1 fruit fly cellular context compared by ENCODE assay signal in genomic region chr2L:16684908-16685611, dm6.
TF ChIP-seq lines count a peak whose summit lies in the region.

No protein-coding gene starts in this region.

TF ChIP-seq in whole organism, embryonic, 481 proteins besides CTCF, POLR2A, EP300 and RAD21 (continued from another document):
- TF ChIP-seq dmrt11E (tag; optimal IDR thresholded peaks at IDR 0.05; lab: Kevin White, UChicago) (peak; percentile 6), h (optimal IDR thresholded peaks at IDR 0.05; lab: Kevin White, UChicago) (no peak), CG31365 (tag; optimal IDR thresholded peaks at IDR 0.05; lab: Kevin White, UChicago) (no peak), mam (GFP tag; optimal IDR thresholded peaks at IDR 0.05; lab: Kevin White, UChicago) (no peak), CG1603 (tag; optimal IDR thresholded peaks at IDR 0.05; lab: Kevin White, UChicago) (no peak), twi (tag; optimal IDR thresholded peaks at IDR 0.05; lab: Kevin White, UChicago) (peak; percentile 15), CG8944 (GFP tag; optimal IDR thresholded peaks at IDR 0.05; lab: Kevin White, UChicago) (no peak), CG18619 (GFP tag; optimal IDR thresholded peaks at IDR 0.05; lab: Kevin White, UChicago) (peak; percentile 60), nmo (GFP tag; optimal IDR thresholded peaks at IDR 0.05; lab: Kevin White, UChicago) (peak; percentile 75), Rx (GFP tag; IDR thresholded peaks at IDR 0.05; lab: Robert Waterston, UW) (no peak), hb (GFP tag; IDR thresholded peaks at IDR 0.05; lab: Robert Waterston, UW; ENCODE audit: partially characterized antibody) (no peak), gcm2 (GFP tag; optimal IDR thresholded peaks at IDR 0.05; lab: Kevin White, UChicago) (no peak), zen2 (GFP tag; IDR thresholded peaks at IDR 0.05; lab: Robert Waterston, UW; ENCODE audit: partially characterized antibody) (no peak), NfI (GFP tag; optimal IDR thresholded peaks at IDR 0.05; lab: Kevin White, UChicago) (peak; percentile 22), gsb-n (tag; optimal IDR thresholded peaks at IDR 0.05; lab: Kevin White, UChicago) (peak; percentile 49), sqz (GFP tag; optimal IDR thresholded peaks at IDR 0.05; lab: Kevin White, UChicago) (no peak), Hmx (GFP tag; optimal IDR thresholded peaks at IDR 0.05; lab: Kevin White, UChicago) (no peak), eve (GFP tag; optimal IDR thresholded peaks at IDR 0.05; lab: Kevin White, UChicago) (peak in 1 of 2 experiments; percentile 71), gce (GFP tag; IDR thresholded peaks at IDR 0.05; lab: Robert Waterston, UW) (no peak), CG10431 (GFP tag; optimal IDR thresholded peaks at IDR 0.05; lab: Kevin White, UChicago) (no peak), Nf-YA (GFP tag; IDR thresholded peaks at IDR 0.05; lab: Robert Waterston, UW) (no peak), Optix (GFP tag; IDR thresholded peaks at IDR 0.05; lab: Robert Waterston, UW) (no peak), ken (GFP tag; IDR thresholded peaks at IDR 0.05; lab: Robert Waterston, UW) (no peak), PHDP (tag; optimal IDR thresholded peaks at IDR 0.05; lab: Kevin White, UChicago) (peak; percentile 80), fu2 (GFP tag; optimal IDR thresholded peaks at IDR 0.05; lab: Kevin White, UChicago) (no peak), sima (GFP tag; optimal IDR thresholded peaks at IDR 0.05; lab: Kevin White, UChicago) (no peak), tgo (GFP tag; IDR thresholded peaks at IDR 0.05; lab: Robert Waterston, UW) (no peak), CG3847 (GFP tag; IDR thresholded peaks at IDR 0.05; lab: Robert Waterston, UW) (no peak), lov (optimal IDR thresholded peaks at IDR 0.05; lab: Kevin White, UChicago) (no peak), lov (GFP tag; IDR thresholded peaks at IDR 0.05; lab: Robert Waterston, UW) (no peak), CG3281 (GFP tag; optimal IDR thresholded peaks at IDR 0.05; lab: Kevin White, UChicago) (peak; percentile 65), ttk (GFP tag; IDR thresholded peaks at IDR 0.05; lab: Robert Waterston, UW) (no peak), CG31441 (GFP tag; IDR thresholded peaks at IDR 0.05; lab: Robert Waterston, UW) (peak; percentile 66), insv (GFP tag; optimal IDR thresholded peaks at IDR 0.05; lab: Kevin White, UChicago) (no peak), CG8478 (optimal IDR thresholded peaks at IDR 0.05; lab: Kevin White, UChicago) (no peak), Rfx (GFP tag; IDR thresholded peaks at IDR 0.05; lab: Robert Waterston, UW) (no peak; the same call in 1 of the 2 replicates), CG7372 (GFP tag; IDR thresholded peaks at IDR 0.05; lab: Robert Waterston, UW) (0 out of 2 replicates have a peak, but pooled peaks have one; percentile 18), Sry-δ (GFP tag; optimal IDR thresholded peaks at IDR 0.05; lab: Kevin White, UChicago) (no peak), CG32532 (GFP tag; IDR thresholded peaks at IDR 0.05; lab: Robert Waterston, UW) (no peak), CG8388 (GFP tag; optimal IDR thresholded peaks at IDR 0.05; lab: Kevin White, UChicago) (peak; percentile 40), CG12659 (GFP tag; optimal IDR thresholded peaks at IDR 0.05; lab: Kevin White, UChicago) (peak; percentile 59), cato (GFP tag; optimal IDR thresholded peaks at IDR 0.05; lab: Kevin White, UChicago; ENCODE audit: borderline replicate concordance) (no peak), gsb (GFP tag; IDR thresholded peaks at IDR 0.05; lab: Robert Waterston, UW) (no peak), wek (GFP tag; optimal IDR thresholded peaks at IDR 0.05; lab: Kevin White, UChicago) (no peak), Xrp1 (GFP tag; IDR thresholded peaks at IDR 0.05; lab: Robert Waterston, UW) (no peak), abd-A (tag; optimal IDR thresholded peaks at IDR 0.05; lab: Kevin White, UChicago) (peak; percentile 83), nom (GFP tag; optimal IDR thresholded peaks at IDR 0.05; lab: Kevin White, UChicago) (peak; percentile 36), CG33557 (GFP tag; optimal IDR thresholded peaks at IDR 0.05; lab: Kevin White, UChicago) (no peak), CG17359 (tag; optimal IDR thresholded peaks at IDR 0.05; lab: Kevin White, UChicago) (peak; percentile 33), CG14965 (GFP tag; optimal IDR thresholded peaks at IDR 0.05; lab: Kevin White, UChicago; ENCODE audit: borderline replicate concordance) (no peak), Myb (GFP tag; optimal IDR thresholded peaks at IDR 0.05; lab: Kevin White, UChicago) (no peak), CG9817 (tag; optimal IDR thresholded peaks at IDR 0.05; lab: Kevin White, UChicago) (peak; percentile 40), ara (GFP tag; IDR thresholded peaks at IDR 0.05; lab: Robert Waterston, UW) (no peak), CG13894 (tag; optimal IDR thresholded peaks at IDR 0.05; lab: Kevin White, UChicago) (peak; percentile 14), BEAF-32 (GFP tag; optimal IDR thresholded peaks at IDR 0.05; lab: Kevin White, UChicago) (no peak), CG3838 (GFP tag; optimal IDR thresholded peaks at IDR 0.05; lab: Kevin White, UChicago) (no peak), wdn (GFP tag; IDR thresholded peaks at IDR 0.05; lab: Robert Waterston, UW) (no peak), CHES-1-like (GFP tag; optimal IDR thresholded peaks at IDR 0.05; lab: Kevin White, UChicago) (no peak), Chrac-16 (GFP tag; optimal IDR thresholded peaks at IDR 0.05; lab: Kevin White, UChicago) (no peak), unpg (GFP tag; optimal IDR thresholded peaks at IDR 0.05; lab: Kevin White, UChicago) (peak; percentile 63), dysf (GFP tag; IDR thresholded peaks at IDR 0.05; lab: Robert Waterston, UW) (peak; percentile 50; the same call in 2 of the 3 replicates), sug (tag; optimal IDR thresholded peaks at IDR 0.05; lab: Kevin White, UChicago) (peak; percentile 62), fd3F (GFP tag; optimal IDR thresholded peaks at IDR 0.05; lab: Kevin White, UChicago) (peak; percentile 56), CG13775 (GFP tag; optimal IDR thresholded peaks at IDR 0.05; lab: Kevin White, UChicago) (peak; percentile 23), disco-r (GFP tag; optimal IDR thresholded peaks at IDR 0.05; lab: Kevin White, UChicago) (no peak), CG7556 (GFP tag; optimal IDR thresholded peaks at IDR 0.05; lab: Kevin White, UChicago) (peak; percentile 80), CG10366 (GFP tag; IDR thresholded peaks at IDR 0.05; lab: Robert Waterston, UW) (no peak), Mes4 (GFP tag; optimal IDR thresholded peaks at IDR 0.05; lab: Kevin White, UChicago) (no peak), CG10274 (GFP tag; optimal IDR thresholded peaks at IDR 0.05; lab: Kevin White, UChicago) (no peak), Kr (GFP tag; optimal IDR thresholded peaks at IDR 0.05; lab: Kevin White, UChicago) (no peak), CG4617 (GFP tag; optimal IDR thresholded peaks at IDR 0.05; lab: Kevin White, UChicago; ENCODE audit: borderline replicate concordance) (no peak), CG15073 (GFP tag; optimal IDR thresholded peaks at IDR 0.05; lab: Kevin White, UChicago) (no peak), stc (GFP tag; IDR thresholded peaks at IDR 0.05; lab: Robert Waterston, UW) (no peak), Pdp1 (GFP tag; optimal IDR thresholded peaks at IDR 0.05; lab: Kevin White, UChicago) (no peak), unc-4 (GFP tag; IDR thresholded peaks at IDR 0.05; lab: Robert Waterston, UW; ENCODE audit: partially characterized antibody) (no peak), Mrtf (GFP tag; IDR thresholded peaks at IDR 0.05; lab: Robert Waterston, UW) (no peak), dan (GFP tag; IDR thresholded peaks at IDR 0.05; lab: Robert Waterston, UW) (no peak), bcd (GFP tag; optimal IDR thresholded peaks at IDR 0.05; lab: Kevin White, UChicago) (peak; percentile 52), vnd (GFP tag; IDR thresholded peaks at IDR 0.05; lab: Robert Waterston, UW; ENCODE audit: partially characterized antibody) (no peak), Gsc (GFP tag; IDR thresholded peaks at IDR 0.05; lab: Robert Waterston, UW) (no peak), scrt (GFP tag; optimal IDR thresholded peaks at IDR 0.05; lab: Kevin White, UChicago) (peak; percentile 15), tna (GFP tag; IDR thresholded peaks at IDR 0.05; lab: Robert Waterston, UW; ENCODE audit: partially characterized antibody) (no peak), knrl (GFP tag; IDR thresholded peaks at IDR 0.05; lab: Robert Waterston, UW; ENCODE audit: partially characterized antibody) (no peak), CG10959 (GFP tag; IDR thresholded peaks at IDR 0.05; lab: Robert Waterston, UW) (no peak), CG7271 (tag; optimal IDR thresholded peaks at IDR 0.05; lab: Kevin White, UChicago) (no peak), CG2199 (GFP tag; IDR thresholded peaks at IDR 0.05; lab: Robert Waterston, UW) (peak; percentile 66; the same call in 2 of the 3 replicates), CG9437 (GFP tag; optimal IDR thresholded peaks at IDR 0.05; lab: Kevin White, UChicago) (peak; percentile 43), Spps (tag; optimal IDR thresholded peaks at IDR 0.05; lab: Kevin White, UChicago) (no peak), Ptx1 (GFP tag; IDR thresholded peaks at IDR 0.05; lab: Robert Waterston, UW) (peak; percentile 22; the same call in 1 of the 2 replicates), Hr78 (GFP tag; optimal IDR thresholded peaks at IDR 0.05; lab: Kevin White, UChicago) (peak in 1 of 2 experiments; percentile 42), CG7786 (GFP tag; optimal IDR thresholded peaks at IDR 0.05; lab: Kevin White, UChicago) (no peak), CG43689 (GFP tag; IDR thresholded peaks at IDR 0.05; lab: Robert Waterston, UW) (no peak), trh (GFP tag; optimal IDR thresholded peaks at IDR 0.05; lab: Kevin White, UChicago) (peak; percentile 20), yki (optimal IDR thresholded peaks at IDR 0.05; lab: Kevin White, UChicago) (peak; percentile 16), CG7928 (GFP tag; optimal IDR thresholded peaks at IDR 0.05; lab: Kevin White, UChicago) (no peak), tup (GFP tag; optimal IDR thresholded peaks at IDR 0.05; lab: Kevin White, UChicago) (no peak), ase (GFP tag; IDR thresholded peaks at IDR 0.05; lab: Robert Waterston, UW) (no peak), zen (tag; optimal IDR thresholded peaks at IDR 0.05; lab: Kevin White, UChicago) (peak; percentile 1), CG5180 (GFP tag; optimal IDR thresholded peaks at IDR 0.05; lab: Kevin White, UChicago) (peak; percentile 56), CG8765 (GFP tag; IDR thresholded peaks at IDR 0.05; lab: Robert Waterston, UW) (no peak), CG10209 (GFP tag; optimal IDR thresholded peaks at IDR 0.05; lab: Kevin White, UChicago) (peak; percentile 47), CG42726 (GFP tag; IDR thresholded peaks at IDR 0.05; lab: Robert Waterston, UW; ENCODE audit: partially characterized antibody) (no peak), CG3163 (GFP tag; optimal IDR thresholded peaks at IDR 0.05; lab: Kevin White, UChicago) (no peak), bsh (GFP tag; optimal IDR thresholded peaks at IDR 0.05; lab: Kevin White, UChicago) (peak; percentile 61), CG2120 (GFP tag; optimal IDR thresholded peaks at IDR 0.05; lab: Kevin White, UChicago) (peak; percentile 32), crol (GFP tag; IDR thresholded peaks at IDR 0.05; lab: Robert Waterston, UW) (peak; percentile 72), pho (GFP tag; optimal IDR thresholded peaks at IDR 0.05; lab: Kevin White, UChicago) (no peak), cg (GFP tag; optimal IDR thresholded peaks at IDR 0.05; lab: Kevin White, UChicago) (no peak), CG10565 (GFP tag; optimal IDR thresholded peaks at IDR 0.05; lab: Kevin White, UChicago) (no peak), otp (GFP tag; IDR thresholded peaks at IDR 0.05; lab: Robert Waterston, UW) (no peak), prd (optimal IDR thresholded peaks at IDR 0.05; lab: Kevin White, UChicago) (no peak), prd (GFP tag; IDR thresholded peaks at IDR 0.05; lab: Robert Waterston, UW) (0 out of 3 replicates have a peak, but pooled peaks have one; percentile 24), grn (GFP tag; optimal IDR thresholded peaks at IDR 0.05; lab: Kevin White, UChicago) (no peak), CG11085 (GFP tag; IDR thresholded peaks at IDR 0.05; lab: Robert Waterston, UW) (no peak), CG14710 (tag; optimal IDR thresholded peaks at IDR 0.05; lab: Kevin White, UChicago) (peak; percentile 64), NC2α (GFP tag; optimal IDR thresholded peaks at IDR 0.05; lab: Kevin White, UChicago) (no peak), row (GFP tag; IDR thresholded peaks at IDR 0.05; lab: Robert Waterston, UW) (no peak; the same call in 2 of the 3 replicates), CG4730 (GFP tag; IDR thresholded peaks at IDR 0.05; lab: Robert Waterston, UW) (no peak), lab (GFP tag; optimal IDR thresholded peaks at IDR 0.05; lab: Kevin White, UChicago) (peak; percentile 71)
TF ChIP-seq in whole organism, embryonic: peak in this region for 157.
